Worm (Caenorhabditis elegans) whole organism, L3 larva: Measurements from ENCODE around the gene srh-28.

Experiments used
- ZK546.5 ChIP-seq: sonication (generic microtip); optimal IDR thresholded peaks from 2 replicates; lab custom pipeline; 2017; ENCODE audit warnings: missing biosample characterization, missing genetic modification characterization
- ama-1 ChIP-seq: fragments of 150-350 bp; optimal IDR thresholded peaks from 2 replicates; lab custom pipeline; 2018
- ceh-82 ChIP-seq: fragments of 150-350 bp; optimal IDR thresholded peaks from 2 replicates; lab custom pipeline; 2014; ENCODE audit warnings: missing biosample characterization, missing genetic modification characterization
- jun-1 ChIP-seq: fragments of 150-350 bp; optimal IDR thresholded peaks from 2 replicates; lab custom pipeline; 2014; ENCODE audit warnings: missing biosample characterization, missing genetic modification reagents, missing genetic modification characterization
- lin-39 ChIP-seq: fragments of 150-350 bp; optimal IDR thresholded peaks from 2 replicates; lab custom pipeline; 2018; ENCODE audit warnings: missing biosample characterization, missing genetic modification reagents, missing genetic modification characterization
- lsy-12 ChIP-seq: sonication (generic microtip); optimal IDR thresholded peaks from 2 replicates; lab custom pipeline; 2016; ENCODE audit warnings: mild to moderate bottlenecking, missing genetic modification characterization, missing compliant biosample characterization
- mdl-1 ChIP-seq: fragments of 150-350 bp; optimal IDR thresholded peaks from 2 replicates; lab custom pipeline; 2014; ENCODE audit warnings: missing biosample characterization, missing genetic modification characterization
- mml-1 ChIP-seq: fragments of 150-350 bp; sonication (generic microtip); optimal IDR thresholded peaks from 3 replicates; lab custom pipeline; 2014; ENCODE audit warnings: missing biosample characterization, missing genetic modification characterization
- nhr-11 ChIP-seq: fragments of 150-350 bp; optimal IDR thresholded peaks from 2 replicates; lab custom pipeline; 2014; ENCODE audit warnings: missing biosample characterization, missing genetic modification characterization
- nhr-237 ChIP-seq: fragments of 150-350 bp; optimal IDR thresholded peaks from 2 replicates; lab custom pipeline; 2014; ENCODE audit warnings: missing biosample characterization, missing genetic modification characterization
- nhr-76 ChIP-seq: fragments of 150-350 bp; sonication (generic microtip); optimal IDR thresholded peaks from 5 replicates; lab custom pipeline; 2014; ENCODE audit warnings: missing biosample characterization, missing genetic modification characterization
- pha-4 ChIP-seq: fragments of 150-350 bp; optimal IDR thresholded peaks from 2 replicates; lab custom pipeline; 2014; ENCODE audit warnings: missing biosample characterization, missing genetic modification reagents, missing genetic modification characterization
- sea-2 ChIP-seq: fragments of 150-350 bp; sonication (generic microtip); optimal IDR thresholded peaks from 4 replicates; lab custom pipeline; 2014; ENCODE audit warnings: missing biosample characterization, missing genetic modification reagents, missing genetic modification characterization
- snpc-4 ChIP-seq: fragments of 150-350 bp; optimal IDR thresholded peaks from 2 replicates; lab custom pipeline; 2014; ENCODE audit warnings: missing biosample characterization, missing genetic modification characterization

ce11 chrV:6783044-6783625, 7.5 kb upstream of the srh-28 start:
- TF ChIP-seq snpc-4 (tag; lab: Kevin White, UChicago) = no peak
- TF ChIP-seq jun-1 (tag; lab: Kevin White, UChicago) = no peak
- no peak for TF ChIP-seq ZK546.5 (tag; lab: Kevin White, UChicago)
- no peak for TF ChIP-seq nhr-11 (tag; lab: Kevin White, UChicago)
- TF ChIP-seq nhr-237 (tag; lab: Kevin White, UChicago) = no peak
- TF ChIP-seq nhr-76 (tag; lab: Kevin White, UChicago) = no peak
- no peak for TF ChIP-seq pha-4 (tag; lab: Kevin White, UChicago)
- TF ChIP-seq lin-39 = no peak
- no peak for TF ChIP-seq mml-1 (tag; lab: Kevin White, UChicago)
- no peak for TF ChIP-seq ama-1 (lab: Kevin White, UChicago)
- TF ChIP-seq ceh-82 (tag; lab: Kevin White, UChicago) = no peak
- no peak for TF ChIP-seq mdl-1 (tag; lab: Kevin White, UChicago)
- TF ChIP-seq sea-2 (GFP tag; lab: Kevin White, UChicago) = no peak
- TF ChIP-seq lsy-12 (tag; lab: Kevin White, UChicago) = no peak
